Worm (Caenorhabditis elegans): Measurements from ENCODE around the gene H05C05.1.

- TF ChIP-seq tbx-9 (tag; optimal IDR thresholded peaks at IDR 0.05; ENCODE audit: borderline replicate concordance) (no peak), dox-1 (GFP tag; IDR thresholded peaks at IDR 0.05) (no peak), mcd-1 (GFP tag; IDR thresholded peaks at IDR 0.05) (no peak), let-526 (GFP tag; IDR thresholded peaks at IDR 0.05) (no peak), unc-130 (GFP tag; optimal IDR thresholded peaks at IDR 0.05) (no peak), lin-35 (GFP tag; optimal IDR thresholded peaks at IDR 0.05) (no peak), Y79H2A.3 (GFP tag; conservative IDR thresholded peaks at IDR 0.05) (no peak), F39B2.1 (GFP tag; IDR thresholded peaks at IDR 0.05) (no peak), attf-6 (GFP tag; IDR thresholded peaks at IDR 0.05) (no peak), dpl-1 (GFP tag; optimal IDR thresholded peaks at IDR 0.05) (no peak), unc-62 (GFP tag; optimal IDR thresholded peaks at IDR 0.05) (no peak), somi-1 (GFP tag; optimal IDR thresholded peaks at IDR 0.05) (no peak), ztf-22 (GFP tag; optimal IDR thresholded peaks at IDR 0.05) (no peak)
These were observed 32.9 kb upstream of the H05C05.1 start for ce11 chrIII:2914029-2914428.

Measured in whole organism, young adult.